Fruit fly (Drosophila melanogaster) whole organism, prepupa: ENCODE results near the gene CG9922.

Experiments used
- CG10669 ChIP-seq: fragments of 200-800 bp; sonication (Bioruptor generic); optimal IDR thresholded peaks from 3 replicates; lab custom pipeline; 2018; ENCODE audit warnings: missing biosample characterization, mild to moderate bottlenecking, missing genetic modification characterization, moderate library complexity
- CG11294 ChIP-seq: fragments of 200-800 bp; sonication (Bioruptor generic); IDR thresholded peaks from 2 replicates; pipeline ENCODE4 v1.3.6; 2022; ENCODE audit warnings: missing biosample characterization, missing genetic modification characterization
- CG11762 ChIP-seq: fragments of 200-800 bp; sonication (Bioruptor generic); optimal IDR thresholded peaks from 3 replicates; lab custom pipeline; 2016; ENCODE audit warnings: missing biosample characterization, missing genetic modification characterization; ENCODE audit not compliant: insufficient read depth
- CG11902 ChIP-seq: fragments of 200-800 bp; sonication (Bioruptor generic); optimal IDR thresholded peaks from 3 replicates; lab custom pipeline; 2016; ENCODE audit warnings: missing biosample characterization, missing genetic modification characterization
- CG1621 ChIP-seq: fragments of 200-800 bp; sonication (Bioruptor generic); optimal IDR thresholded peaks from 3 replicates; lab custom pipeline; 2018; ENCODE audit warnings: missing biosample characterization, mild to moderate bottlenecking, missing genetic modification characterization
- CG16779 ChIP-seq: fragments of 200-800 bp; sonication (Bioruptor generic); optimal IDR thresholded peaks from 3 replicates; lab custom pipeline; 2017; ENCODE audit warnings: missing biosample characterization, mild to moderate bottlenecking, missing genetic modification characterization
- CG31627 ChIP-seq: fragments of 200-800 bp; sonication (Bioruptor generic); optimal IDR thresholded peaks from 3 replicates; lab custom pipeline; 2016; ENCODE audit warnings: missing biosample characterization, missing genetic modification characterization
- CG34406 ChIP-seq: fragments of 200-800 bp; sonication (Bioruptor generic); optimal IDR thresholded peaks from 3 replicates; lab custom pipeline; 2016; ENCODE audit warnings: missing biosample characterization, missing genetic modification characterization
- CG3919 ChIP-seq: fragments of 200-800 bp; sonication (Bioruptor generic); optimal IDR thresholded peaks from 3 replicates; lab custom pipeline; 2016; ENCODE audit warnings: missing biosample characterization, missing genetic modification characterization
- CG4318 ChIP-seq: fragments of 200-800 bp; sonication (Bioruptor generic); optimal IDR thresholded peaks from 3 replicates; lab custom pipeline; 2017; ENCODE audit warnings: missing biosample characterization, mild to moderate bottlenecking, missing genetic modification characterization
- CG6276 ChIP-seq: fragments of 200-800 bp; sonication (Bioruptor generic); optimal IDR thresholded peaks from 2 replicates; lab custom pipeline; 2017; ENCODE audit warnings: missing biosample characterization, mild to moderate bottlenecking, missing genetic modification characterization
- CG6792 ChIP-seq: fragments of 200-800 bp; sonication (Bioruptor generic); optimal IDR thresholded peaks from 3 replicates; lab custom pipeline; 2016; ENCODE audit warnings: missing biosample characterization, missing genetic modification characterization
- CG6808 ChIP-seq: fragments of 200-800 bp; sonication (Bioruptor generic); optimal IDR thresholded peaks from 3 replicates; lab custom pipeline; 2017; ENCODE audit warnings: missing biosample characterization, missing genetic modification characterization, mild to moderate bottlenecking, moderate library complexity, missing genetic modification reagents
- Eip78C ChIP-seq: fragments of 200-800 bp; sonication (Bioruptor generic); peaks from one replicate; lab custom pipeline; 2016; ENCODE audit warnings: missing biosample characterization, missing genetic modification characterization
- Ets21C ChIP-seq: fragments of 200-800 bp; sonication (Bioruptor generic); optimal IDR thresholded peaks from 3 replicates; lab custom pipeline; 2016; ENCODE audit warnings: missing biosample characterization, missing genetic modification characterization
- Hr39 ChIP-seq: fragments of 200-800 bp; sonication (Bioruptor generic); optimal IDR thresholded peaks from 2 replicates; lab custom pipeline; 2016; ENCODE audit warnings: missing biosample characterization, missing genetic modification characterization
- Hr4 ChIP-seq: fragments of 200-800 bp; sonication (Bioruptor generic); optimal IDR thresholded peaks from 3 replicates; lab custom pipeline; 2016; ENCODE audit warnings: missing biosample characterization, missing genetic modification characterization
- Lpt ChIP-seq: fragments of 200-800 bp; sonication (Bioruptor generic); optimal IDR thresholded peaks from 3 replicates; lab custom pipeline; 2016; ENCODE audit warnings: missing biosample characterization, missing genetic modification characterization
- Met ChIP-seq: fragments of 200-800 bp; sonication (Bioruptor generic); optimal IDR thresholded peaks from 3 replicates; lab custom pipeline; 2016; ENCODE audit warnings: missing biosample characterization, missing genetic modification characterization
- OdsH ChIP-seq: fragments of 200-800 bp; sonication (Bioruptor generic); optimal IDR thresholded peaks from 3 replicates; lab custom pipeline; 2016; ENCODE audit warnings: missing biosample characterization, missing genetic modification characterization
- Sox102F ChIP-seq: fragments of 200-800 bp; sonication (Bioruptor generic); optimal IDR thresholded peaks from 2 replicates; lab custom pipeline; 2016; ENCODE audit warnings: missing biosample characterization, mild to moderate bottlenecking, missing genetic modification characterization
- Sox14 ChIP-seq: fragments of 200-800 bp; sonication (Bioruptor generic); optimal IDR thresholded peaks from 3 replicates; lab custom pipeline; 2016; ENCODE audit warnings: missing biosample characterization, missing genetic modification characterization
- Sox15 ChIP-seq: fragments of 200-800 bp; sonication (Bioruptor generic); optimal IDR thresholded peaks from 3 replicates; lab custom pipeline; 2016; ENCODE audit warnings: missing biosample characterization, missing genetic modification characterization
- acj6 ChIP-seq: fragments of 200-800 bp; sonication (Bioruptor generic); optimal IDR thresholded peaks from 3 replicates; lab custom pipeline; 2016; ENCODE audit warnings: missing biosample characterization, missing genetic modification characterization
- cyc ChIP-seq: fragments of 200-800 bp; sonication (Bioruptor generic); optimal IDR thresholded peaks from 3 replicates; lab custom pipeline; 2016; ENCODE audit warnings: missing biosample characterization, missing genetic modification characterization
- dac ChIP-seq: fragments of 200-800 bp; sonication (Bioruptor generic); optimal IDR thresholded peaks from 2 replicates; lab custom pipeline; 2017; ENCODE audit warnings: missing biosample characterization, mild to moderate bottlenecking, missing genetic modification characterization
- eg ChIP-seq: fragments of 200-800 bp; sonication (Bioruptor generic); IDR thresholded peaks from 3 replicates; pipeline ENCODE4 v1.3.6; 2022; ENCODE audit warnings: missing biosample characterization, missing genetic modification characterization
- esn ChIP-seq: fragments of 200-800 bp; sonication (Bioruptor generic); optimal IDR thresholded peaks from 2 replicates; lab custom pipeline; 2016; ENCODE audit warnings: missing biosample characterization, mild to moderate bottlenecking, missing genetic modification characterization, moderate library complexity
- fkh ChIP-seq: fragments of 200-800 bp; sonication (Bioruptor generic); optimal IDR thresholded peaks from 3 replicates; lab custom pipeline; 2017; ENCODE audit warnings: missing biosample characterization, mild to moderate bottlenecking, missing genetic modification characterization, moderate library complexity
- lz ChIP-seq: fragments of 200-800 bp; sonication (Bioruptor generic); optimal IDR thresholded peaks from 3 replicates; lab custom pipeline; 2016; ENCODE audit warnings: missing biosample characterization, missing genetic modification characterization
- net ChIP-seq: fragments of 200-800 bp; sonication (Bioruptor generic); optimal IDR thresholded peaks from 3 replicates; lab custom pipeline; 2016; ENCODE audit warnings: missing biosample characterization, missing genetic modification characterization
- pdm3 ChIP-seq: fragments of 200-800 bp; sonication (Bioruptor generic); optimal IDR thresholded peaks from 3 replicates; lab custom pipeline; 2016; ENCODE audit warnings: missing biosample characterization, missing genetic modification characterization
- salr ChIP-seq, 2 experiments: fragments of 200-800 bp; sonication (Bioruptor generic); optimal IDR thresholded peaks; 3 replicates each; lab custom pipeline; 2016 to 2018; ENCODE audit warnings: missing biosample characterization in 2 of 2, missing genetic modification characterization in 2 of 2, mild to moderate bottlenecking in 1 of 2
- ss ChIP-seq, 2 experiments: fragments of 200-800 bp; sonication (Bioruptor generic); optimal IDR thresholded peaks; 2 replicates in 1 of 2; 3 replicates in 1 of 2; lab custom pipeline; 2017 to 2018; ENCODE audit warnings: mild to moderate bottlenecking in 2 of 2, missing biosample characterization in 2 of 2, missing genetic modification characterization in 2 of 2, moderate library complexity in 1 of 2
- vri ChIP-seq: fragments of 200-800 bp; sonication (Bioruptor generic); optimal IDR thresholded peaks from 3 replicates; lab custom pipeline; 2016; ENCODE audit warnings: missing biosample characterization, mild to moderate bottlenecking, missing genetic modification characterization

The CG9922 gene

DNA sequence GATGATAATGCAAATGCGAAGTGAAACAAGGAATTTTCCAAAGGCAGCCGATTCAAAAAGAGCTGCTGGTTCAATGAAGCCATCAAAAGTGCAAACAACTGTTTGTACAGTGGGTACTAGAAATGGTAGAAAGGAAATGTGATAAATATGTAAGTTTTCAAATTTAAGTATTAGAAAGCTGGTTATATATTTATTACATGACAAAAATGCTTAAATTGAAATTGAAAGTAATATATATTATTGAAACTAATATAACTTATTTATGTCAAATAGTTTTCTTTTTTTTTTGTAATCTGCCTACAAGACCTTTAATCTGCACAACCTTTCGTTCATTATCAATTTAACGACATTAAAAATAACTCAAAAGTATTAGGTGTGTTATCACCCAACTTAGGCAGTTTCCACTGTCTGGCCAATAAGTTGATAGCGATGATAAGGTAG, 12.5 kb upstream of the CG9922 start (continued):
- peak; percentile 21; the same call in 1 of the 3 replicates for TF ChIP-seq eg (GFP tag; lab: Robert Waterston, UW)
- TF ChIP-seq esn (GFP tag; lab: Kevin White, UChicago) = peak; percentile 70
- peak; percentile 36 for TF ChIP-seq CG11762 (GFP tag; lab: Kevin White, UChicago)
- peak; percentile 23 for TF ChIP-seq Hr39 (GFP tag; lab: Kevin White, UChicago)
- peak; percentile 50 for TF ChIP-seq pdm3 (GFP tag; lab: Kevin White, UChicago)
- peak; percentile 44 for TF ChIP-seq CG6808 (GFP tag; lab: Kevin White, UChicago)
- TF ChIP-seq net (GFP tag; lab: Kevin White, UChicago) = peak; percentile 49
- TF ChIP-seq CG16779 (tag; lab: Kevin White, UChicago) = peak; percentile 50

DNA sequence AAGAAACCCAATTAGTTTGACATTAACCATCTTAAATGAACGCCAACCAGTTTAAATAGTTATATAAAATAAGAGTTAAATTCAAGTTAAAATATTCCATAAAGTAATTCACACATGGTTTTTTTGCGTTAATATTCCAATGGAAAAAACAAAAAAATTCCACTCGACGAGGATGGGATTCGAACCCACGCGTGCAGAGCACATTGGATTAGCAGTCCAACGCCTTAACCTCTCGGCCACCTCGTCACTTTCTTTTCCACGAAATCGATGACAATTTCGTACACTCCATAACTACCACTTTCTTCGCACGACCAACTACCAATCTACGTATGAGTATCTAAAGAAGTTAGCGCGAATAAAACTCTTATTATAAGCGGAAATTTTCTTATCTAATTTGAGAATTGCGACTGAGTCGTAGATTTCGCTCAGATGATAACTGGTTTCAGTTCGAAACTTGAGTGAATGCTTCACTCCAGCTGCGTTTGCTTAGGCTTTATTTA, 8.2 kb upstream of the CG9922 start:
- TF ChIP-seq CG4318 (GFP tag; lab: Kevin White, UChicago) = no peak
- TF ChIP-seq fkh = peak; percentile 19

DNA sequence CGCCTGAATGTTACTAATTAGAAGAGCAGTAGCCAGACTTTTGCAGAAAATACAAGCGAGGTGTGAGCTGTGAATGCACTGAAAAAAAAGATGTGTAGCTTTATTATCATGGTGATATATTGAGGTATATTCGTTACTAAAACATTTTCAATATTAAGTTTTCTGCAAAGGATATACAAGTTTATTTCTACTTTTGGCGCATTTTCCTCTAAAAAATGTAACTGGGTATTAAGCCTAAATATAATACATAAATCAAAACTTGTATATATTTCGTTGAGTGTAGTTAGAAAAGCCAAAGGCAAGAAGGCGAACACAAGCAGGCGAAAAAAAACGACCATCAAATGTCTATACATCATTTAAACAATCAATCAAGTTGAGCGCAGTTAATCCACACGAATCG, 5.4 kb upstream of the CG9922 start:
- TF ChIP-seq CG6792 = no peak
- TF ChIP-seq Eip78C (GFP tag; lab: Kevin White, UChicago) = peak; percentile 57
- no peak for TF ChIP-seq ss (GFP tag; optimal IDR thresholded peaks at IDR 0.05; lab: Kevin White, UChicago)

- no peak for TF ChIP-seq ss (GFP tag; optimal IDR thresholded peaks at IDR 0.05; lab: Kevin White, UChicago)
- no peak for TF ChIP-seq fkh
- no peak for TF ChIP-seq CG11762 (GFP tag; lab: Kevin White, UChicago)
- TF ChIP-seq Sox14 (GFP tag; lab: Kevin White, UChicago) = peak; percentile 7
- TF ChIP-seq CG11902 (GFP tag; lab: Kevin White, UChicago) = no peak
- no peak for TF ChIP-seq CG1621 (tag; lab: Kevin White, UChicago)
- no peak for TF ChIP-seq CG4318 (GFP tag; lab: Kevin White, UChicago)
- TF ChIP-seq cyc (GFP tag; lab: Kevin White, UChicago) = no peak
- TF ChIP-seq dac (GFP tag; lab: Kevin White, UChicago) = no peak
- TF ChIP-seq acj6 (GFP tag; lab: Kevin White, UChicago) = peak; percentile 40
- TF ChIP-seq esn (GFP tag; lab: Kevin White, UChicago) = peak; percentile 5
- TF ChIP-seq CG10669 (GFP tag; lab: Kevin White, UChicago) = no peak
- no peak for TF ChIP-seq net (GFP tag; lab: Kevin White, UChicago)
- TF ChIP-seq vri (GFP tag; lab: Kevin White, UChicago) = no peak
- peak; percentile 5 for TF ChIP-seq Sox102F (GFP tag; lab: Kevin White, UChicago)
- no peak for TF ChIP-seq Lpt (GFP tag; lab: Kevin White, UChicago)
- TF ChIP-seq Sox15 (GFP tag; lab: Kevin White, UChicago) = no peak
- no peak for TF ChIP-seq salr (GFP tag; optimal IDR thresholded peaks at IDR 0.05; lab: Kevin White, UChicago)
- TF ChIP-seq CG31627 (GFP tag; lab: Kevin White, UChicago) = peak; percentile 29
- TF ChIP-seq Hr4 (GFP tag; lab: Kevin White, UChicago) = no peak
- TF ChIP-seq CG6792 = no peak
- peak; percentile 22 for TF ChIP-seq CG34406
- peak; percentile 49 for TF ChIP-seq Eip78C (GFP tag; lab: Kevin White, UChicago)
- TF ChIP-seq OdsH (GFP tag; lab: Kevin White, UChicago) = peak; percentile 33
- peak; percentile 30 for TF ChIP-seq Hr39 (GFP tag; lab: Kevin White, UChicago)
- peak; percentile 30 for TF ChIP-seq pdm3 (GFP tag; lab: Kevin White, UChicago)
- TF ChIP-seq CG6276 (GFP tag; lab: Kevin White, UChicago) = no peak
- TF ChIP-seq eg (GFP tag; lab: Robert Waterston, UW) = no peak
- no peak for TF ChIP-seq lz
- TF ChIP-seq CG11294 (GFP tag; lab: Robert Waterston, UW) = no peak
- peak; percentile 8 for TF ChIP-seq Met (GFP tag; lab: Kevin White, UChicago)
- TF ChIP-seq Ets21C = no peak
- TF ChIP-seq CG3919 (GFP tag; lab: Kevin White, UChicago) = no peak
- TF ChIP-seq CG16779 (tag; lab: Kevin White, UChicago) = no peak
Measured at dm6 chr3R:14041036-14041435, 4.8 kb upstream of the CG9922 start.
